Worm (Caenorhabditis elegans) whole organism, L2 larva: ENCODE data around the gene T25B6.6.
A peak's percentile ranks its signal among the peaks of the same experiment; 100 is the strongest.

ENCODE experiments used
- C34F6.9 ChIP-seq: fragments of 150-350 bp; optimal IDR thresholded peaks from 2 replicates; lab custom pipeline; 2014; ENCODE audit warnings: missing biosample characterization, missing genetic modification characterization
- Y55F3AM.14 ChIP-seq: fragments of 200-800 bp; sonication (Bioruptor generic); optimal IDR thresholded peaks from 2 replicates; lab custom pipeline; 2018; ENCODE audit warnings: mild to moderate bottlenecking, missing genetic modification characterization, missing compliant biosample characterization
- aly-2 ChIP-seq: fragments of 150-350 bp; optimal IDR thresholded peaks from 2 replicates; lab custom pipeline; 2014; ENCODE audit warnings: missing biosample characterization, missing genetic modification characterization
- ama-1 ChIP-seq: fragments of 150-350 bp; optimal IDR thresholded peaks from 2 replicates; lab custom pipeline; 2018; ENCODE audit warnings: inconsistent platforms
- ceh-16 ChIP-seq: fragments of 150-350 bp; optimal IDR thresholded peaks from 2 replicates; lab custom pipeline; 2014; ENCODE audit warnings: missing biosample characterization, missing genetic modification characterization
- crh-2 ChIP-seq: sonication (generic microtip); optimal IDR thresholded peaks from 2 replicates; lab custom pipeline; 2017; ENCODE audit warnings: missing biosample characterization, missing genetic modification characterization
- dmd-4 ChIP-seq: sonication (generic microtip); optimal IDR thresholded peaks from 2 replicates; lab custom pipeline; 2017; ENCODE audit warnings: missing biosample characterization, missing genetic modification characterization
- elt-1 ChIP-seq: fragments of 150-350 bp; optimal IDR thresholded peaks from 2 replicates; lab custom pipeline; 2014; ENCODE audit warnings: missing biosample characterization, missing genetic modification characterization
- elt-3 ChIP-seq: sonication (generic microtip); optimal IDR thresholded peaks from 2 replicates; lab custom pipeline; 2017; ENCODE audit warnings: missing biosample characterization, missing genetic modification characterization
- fos-1 ChIP-seq: fragments of 150-350 bp; optimal IDR thresholded peaks from 2 replicates; lab custom pipeline; 2014; ENCODE audit warnings: missing biosample characterization, missing genetic modification characterization
- lin-11 ChIP-seq: fragments of 150-350 bp; sonication (generic microtip); optimal IDR thresholded peaks from 2 replicates; lab custom pipeline; 2014; ENCODE audit warnings: missing biosample characterization, missing genetic modification characterization, inconsistent platforms, mixed read lengths
- mab-5 ChIP-seq: fragments of 150-350 bp; optimal IDR thresholded peaks from 2 replicates; lab custom pipeline; 2014; ENCODE audit warnings: missing biosample characterization, missing genetic modification characterization
- mbf-1 ChIP-seq: sonication (generic microtip); optimal IDR thresholded peaks from 2 replicates; lab custom pipeline; 2017; ENCODE audit warnings: missing biosample characterization, missing genetic modification characterization
- mdl-1 ChIP-seq, 2 experiments: fragments of 150-350 bp in 1 of 2; sonication (generic microtip) in 1 of 2; optimal IDR thresholded peaks; 2 replicates each; lab custom pipeline; 2017; ENCODE audit warnings: missing biosample characterization in 2 of 2, missing genetic modification characterization in 2 of 2
- nhr-129 ChIP-seq: fragments of 150-350 bp; optimal IDR thresholded peaks from 2 replicates; lab custom pipeline; 2014; ENCODE audit warnings: missing biosample characterization, missing genetic modification characterization
- nhr-21 ChIP-seq: fragments of 150-350 bp; optimal IDR thresholded peaks from 2 replicates; lab custom pipeline; 2014; ENCODE audit warnings: missing biosample characterization, missing genetic modification characterization
- nhr-23 ChIP-seq: fragments of 150-350 bp; optimal IDR thresholded peaks from 2 replicates; lab custom pipeline; 2014; ENCODE audit warnings: missing biosample characterization, missing genetic modification reagents, missing genetic modification characterization
- nhr-237 ChIP-seq: fragments of 150-350 bp; optimal IDR thresholded peaks from 2 replicates; lab custom pipeline; 2014; ENCODE audit warnings: missing biosample characterization, missing genetic modification characterization
- nhr-25 ChIP-seq: fragments of 150-350 bp; sonication (generic microtip); optimal IDR thresholded peaks from 3 replicates; lab custom pipeline; 2014; ENCODE audit warnings: missing biosample characterization, missing genetic modification characterization
- nhr-6 ChIP-seq: fragments of 150-350 bp; optimal IDR thresholded peaks from 2 replicates; lab custom pipeline; 2014; ENCODE audit warnings: missing biosample characterization, missing genetic modification characterization
- nhr-77 ChIP-seq: fragments of 150-350 bp; optimal IDR thresholded peaks from 2 replicates; lab custom pipeline; 2014; ENCODE audit warnings: missing biosample characterization, missing genetic modification characterization
- peb-1 ChIP-seq: fragments of 150-350 bp; optimal IDR thresholded peaks from 2 replicates; lab custom pipeline; 2014; ENCODE audit warnings: missing biosample characterization, missing genetic modification characterization
- sem-4 ChIP-seq: fragments of 150-350 bp; optimal IDR thresholded peaks from 2 replicates; lab custom pipeline; 2014; ENCODE audit warnings: missing biosample characterization, missing genetic modification reagents, missing genetic modification characterization
- skn-1 ChIP-seq: sonication (generic microtip); optimal IDR thresholded peaks from 2 replicates; lab custom pipeline; 2017; ENCODE audit warnings: missing biosample characterization, missing genetic modification characterization
- sma-3 ChIP-seq: sonication (generic microtip); optimal IDR thresholded peaks from 2 replicates; lab custom pipeline; 2016; ENCODE audit warnings: missing genetic modification reagents, missing genetic modification characterization, missing compliant biosample characterization
- sma-9 ChIP-seq, 2 experiments: fragments of 150-350 bp in 1 of 2; sonication (generic microtip) in 1 of 2; optimal IDR thresholded peaks; 2 replicates each; lab custom pipeline; 2014 to 2016; ENCODE audit warnings: missing genetic modification characterization in 2 of 2, mild to moderate bottlenecking in 1 of 2, missing biosample characterization in 1 of 2, missing compliant biosample characterization in 1 of 2, missing genetic modification reagents in 1 of 2, moderate library complexity in 1 of 2
- snpc-4 ChIP-seq: fragments of 150-350 bp; optimal IDR thresholded peaks from 2 replicates; lab custom pipeline; 2014; ENCODE audit warnings: missing biosample characterization, missing genetic modification characterization
- unc-39 ChIP-seq: fragments of 150-350 bp; optimal IDR thresholded peaks from 2 replicates; lab custom pipeline; 2014; ENCODE audit warnings: missing biosample characterization, missing genetic modification characterization
- zag-1 ChIP-seq: fragments of 150-350 bp; optimal IDR thresholded peaks from 2 replicates; lab custom pipeline; 2014; ENCODE audit warnings: missing biosample characterization, missing genetic modification characterization
- ztf-1 ChIP-seq: fragments of 200-800 bp; sonication (Bioruptor generic); conservative IDR thresholded peaks from 2 replicates; pipeline ENCODE4 v1.3.6; 2022; ENCODE audit warnings: missing genetic modification characterization, missing compliant biosample characterization
- ztf-11 ChIP-seq: sonication (generic microtip); optimal IDR thresholded peaks from 2 replicates; lab custom pipeline; 2017; ENCODE audit warnings: missing biosample characterization, missing genetic modification characterization
- ztf-4 ChIP-seq: fragments of 150-350 bp; optimal IDR thresholded peaks from 2 replicates; lab custom pipeline; 2014; ENCODE audit warnings: missing biosample characterization, missing genetic modification characterization

Gene T25B6.6

DNA sequence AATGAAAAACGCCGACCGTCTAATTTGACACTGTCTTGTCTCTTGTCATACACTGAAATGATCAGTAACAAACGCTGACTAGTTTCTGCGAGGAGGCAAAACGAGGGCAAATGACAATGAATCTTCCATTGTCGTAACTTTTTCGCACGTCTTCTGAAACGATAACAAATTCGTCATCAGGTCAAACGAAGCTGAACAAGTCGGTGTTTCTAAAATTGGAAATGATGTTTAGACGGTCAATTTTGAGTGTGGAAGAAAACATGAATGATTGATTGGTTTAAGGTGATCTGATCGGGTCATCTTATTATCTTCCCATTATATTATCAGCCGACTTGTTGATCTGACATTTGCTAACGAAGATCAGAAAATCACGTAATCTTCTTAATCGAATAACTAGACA, 30.7 kb upstream of the T25B6.6 start:
- no peak for TF ChIP-seq peb-1
- peak; percentile 16 for TF ChIP-seq sma-3 (GFP tag; lab: Kevin White, UChicago)

DNA sequence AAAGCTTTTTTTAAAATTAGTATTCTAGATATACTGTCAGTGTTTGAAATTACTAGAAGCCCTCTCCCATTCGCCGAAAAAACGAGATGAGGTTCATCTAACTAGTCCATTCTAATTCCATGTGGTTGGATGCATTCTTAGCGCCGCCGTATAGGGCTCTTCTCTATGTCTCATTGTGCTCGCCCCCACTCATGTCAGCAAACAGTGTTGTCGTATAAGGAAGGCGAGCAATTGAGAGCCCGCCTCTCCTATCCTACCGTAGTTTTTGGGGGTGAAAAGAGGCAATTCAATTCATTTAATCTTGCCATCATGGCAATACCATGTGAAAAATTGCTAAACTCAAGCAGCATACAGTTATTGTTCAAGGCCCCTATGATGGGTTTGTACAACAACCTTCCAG, 26.0 kb upstream of the T25B6.6 start, which contains the start of gene F47E1.20:
Gene F47E1.20 (plus strand): TSS at position 301 of the 400 bp plus-strand sequence.
- TF ChIP-seq mab-5 (tag; lab: Kevin White, UChicago) (no peak), zag-1 (tag; lab: Kevin White, UChicago) (no peak), lin-11 (tag; lab: Kevin White, UChicago) (no peak), mdl-1 (tag; optimal IDR thresholded peaks at IDR 0.05; lab: Kevin White, UChicago) (no peak), nhr-21 (no peak), ztf-11 (no peak), elt-1 (tag; lab: Kevin White, UChicago) (no peak), mbf-1 (tag; lab: Kevin White, UChicago) (no peak), dmd-4 (tag; lab: Kevin White, UChicago) (no peak), ztf-1 (GFP tag; lab: Robert Waterston, UW) (no peak), ceh-16 (tag; lab: Kevin White, UChicago) (no peak), ztf-4 (no peak)

DNA sequence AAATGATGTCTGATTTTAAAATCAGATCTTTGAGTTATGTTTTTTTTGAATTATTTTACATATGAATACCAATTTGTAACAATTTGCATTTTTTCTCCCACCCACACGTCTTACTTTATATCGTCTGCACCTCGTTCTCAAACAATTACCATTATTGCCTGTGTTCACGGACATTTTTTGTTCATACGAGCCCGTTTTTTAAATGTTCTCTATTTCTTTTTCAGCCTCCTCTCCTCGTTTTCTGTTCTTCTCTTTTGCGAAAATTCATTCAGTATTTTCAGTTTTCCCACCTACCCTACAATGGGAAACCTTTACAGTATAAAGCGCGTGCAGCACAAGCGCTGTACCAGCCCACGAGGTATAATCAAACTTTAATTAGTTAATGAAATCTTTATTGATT, 23.2 kb upstream of the T25B6.6 start, which contains the start of gene prdm-14:
Gene prdm-14 (plus strand): TSS at position 301 of the 400 bp plus-strand sequence.
- TF ChIP-seq nhr-129 (tag; lab: Kevin White, UChicago) (no peak), aly-2 (tag; lab: Kevin White, UChicago) (no peak), ceh-16 (tag; lab: Kevin White, UChicago) (no peak), snpc-4 (no peak), nhr-6 (no peak), skn-1 (no peak), nhr-237 (tag; lab: Kevin White, UChicago) (no peak)

DNA sequence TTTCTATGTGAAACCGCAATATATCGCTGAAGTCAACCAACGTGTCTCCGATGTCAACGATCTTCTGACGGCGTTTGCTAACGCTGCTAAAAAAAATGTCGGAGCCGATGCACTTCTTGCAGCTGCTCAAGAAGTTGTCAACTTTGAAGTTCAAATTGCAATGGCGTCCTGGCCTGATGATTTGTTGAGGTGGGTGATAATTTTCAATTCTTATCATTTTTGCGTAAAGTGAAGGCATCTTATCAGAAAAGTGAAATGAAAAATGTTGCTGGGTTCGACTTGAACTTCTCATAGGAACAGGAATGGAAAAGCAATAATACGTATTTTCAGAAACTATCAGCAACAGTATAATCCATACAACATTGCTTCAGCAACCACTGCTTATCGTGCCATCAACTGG, 13.6 kb upstream of the T25B6.6 start:
- peak; percentile 12 for TF ChIP-seq sma-9 (GFP tag; optimal IDR thresholded peaks at IDR 0.05; lab: Kevin White, UChicago)
- TF ChIP-seq sma-9 (tag; optimal IDR thresholded peaks at IDR 0.05; lab: Kevin White, UChicago) = no peak
- no peak for TF ChIP-seq nhr-77
- TF ChIP-seq fos-1 (tag; lab: Kevin White, UChicago) = peak; percentile 72
- TF ChIP-seq ama-1 (lab: Kevin White, UChicago) = no peak
- TF ChIP-seq nhr-21 = no peak

DNA sequence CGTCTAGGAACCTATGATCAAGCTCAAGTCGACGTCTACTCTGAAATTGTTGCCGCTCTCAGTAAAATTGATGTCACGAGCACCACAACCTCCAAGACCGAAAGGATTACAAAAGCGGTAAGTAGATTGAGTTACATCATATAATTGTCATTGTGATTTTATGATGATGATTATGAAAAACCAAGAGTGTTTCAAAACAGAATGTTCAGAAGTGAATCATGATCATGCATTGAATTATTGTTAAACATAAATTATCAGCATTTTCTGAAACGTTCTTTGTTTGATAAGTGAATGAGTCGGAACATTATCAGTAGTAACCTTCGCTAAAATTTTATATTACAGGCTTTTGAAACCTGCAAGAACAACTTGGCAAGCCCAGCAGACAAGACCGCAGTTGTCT, 12.5 kb upstream of the T25B6.6 start:
- TF ChIP-seq crh-2 (peak; percentile 40), ztf-4 (no peak), fos-1 (tag; lab: Kevin White, UChicago) (peak; percentile 84), skn-1 (peak; percentile 65), nhr-129 (tag; lab: Kevin White, UChicago) (peak; percentile 50)

DNA sequence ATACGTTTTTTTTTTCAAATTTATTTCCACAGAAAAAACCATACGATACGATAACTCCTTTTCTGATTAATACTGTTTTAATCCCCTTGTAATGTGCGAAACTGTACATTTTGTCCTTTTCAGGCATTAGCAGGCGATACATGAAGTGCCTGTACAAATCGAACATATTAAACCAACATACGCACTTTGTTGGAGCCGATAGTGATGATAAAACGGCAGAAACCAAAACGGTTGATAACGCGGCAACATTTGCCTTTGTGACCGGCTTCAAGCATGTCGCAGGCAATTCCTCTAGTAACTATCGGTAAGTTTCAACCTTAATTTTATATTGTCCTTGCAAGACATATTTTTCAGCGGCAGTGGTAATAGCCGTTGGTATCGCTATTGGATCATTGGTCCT, 11.6 kb upstream of the T25B6.6 start, which contains the start of gene nep-22:
Gene nep-22 (plus strand): TSS at position 245 of the 400 bp plus-strand sequence.
- peak; percentile 86 for TF ChIP-seq fos-1 (tag; lab: Kevin White, UChicago)
- TF ChIP-seq mbf-1 (tag; lab: Kevin White, UChicago) = no peak

DNA sequence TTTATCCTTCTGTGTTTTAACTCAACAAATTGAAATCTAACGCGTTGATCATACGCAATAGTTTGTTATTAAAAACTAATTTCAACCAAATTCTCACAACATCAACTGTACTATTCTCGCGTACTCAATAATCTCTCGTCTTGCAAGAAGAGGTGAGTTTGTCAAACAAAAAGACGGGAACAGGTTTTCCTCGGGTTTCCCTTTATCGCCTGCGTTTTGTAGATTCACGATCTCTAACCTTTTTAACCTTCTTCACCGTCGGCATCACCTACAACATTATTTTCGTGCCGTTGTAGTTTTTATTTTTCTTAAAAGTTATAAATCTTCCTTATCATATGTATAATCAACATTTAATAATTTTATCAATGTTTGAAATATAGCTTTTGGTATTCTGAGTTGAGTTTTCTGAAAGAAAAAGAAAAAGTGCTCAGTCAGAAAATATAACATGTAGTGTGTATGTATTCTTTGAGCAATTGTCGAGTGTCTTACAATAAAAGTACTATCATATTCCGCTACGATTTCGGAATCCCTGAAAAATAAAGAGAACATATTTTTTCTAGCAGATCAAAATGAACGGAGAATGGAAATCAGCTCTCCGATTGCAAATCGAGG, 6.3 kb upstream of the T25B6.6 start, which contains the start of gene snf-12:
Gene snf-12 (plus strand): TSS at position 562 of the 612 bp plus-strand sequence.
- no peak for TF ChIP-seq elt-3
- no peak for TF ChIP-seq Y55F3AM.14 (GFP tag; lab: Kevin White, UChicago)
- TF ChIP-seq nhr-25 (tag; lab: Kevin White, UChicago) = peak; percentile 63
- TF ChIP-seq sma-3 (GFP tag; lab: Kevin White, UChicago) = peak; percentile 35
- no peak for TF ChIP-seq nhr-237 (tag; lab: Kevin White, UChicago)

DNA sequence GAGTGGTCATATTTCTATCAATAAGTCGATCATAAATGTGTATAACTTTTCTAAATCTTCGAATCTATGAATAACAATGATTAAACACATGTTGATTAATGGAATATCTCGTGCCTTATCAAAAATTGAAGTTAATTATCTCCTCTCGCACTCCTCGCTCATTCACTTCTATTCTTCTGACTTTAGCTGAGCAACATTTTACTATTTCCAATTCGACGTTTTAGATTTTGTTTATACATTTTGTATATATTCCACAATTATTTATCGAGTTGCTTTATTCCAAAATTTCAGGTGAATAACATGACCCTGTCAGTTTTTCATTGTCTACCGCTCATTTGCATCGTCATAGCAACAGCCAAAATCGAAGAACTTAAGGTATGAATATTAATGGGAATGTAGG, 4.6 kb upstream of the T25B6.6 start, which contains the start of gene T25B6.3:
Gene T25B6.3 (plus strand): TSS at position 301 of the 400 bp plus-strand sequence.
- TF ChIP-seq C34F6.9 (tag; lab: Kevin White, UChicago) (no peak), nhr-23 (tag; lab: Kevin White, UChicago) (no peak), aly-2 (tag; lab: Kevin White, UChicago) (no peak), sem-4 (tag; lab: Kevin White, UChicago) (no peak), nhr-129 (tag; lab: Kevin White, UChicago) (no peak), unc-39 (tag; lab: Kevin White, UChicago) (no peak)
